Fruit fly (Drosophila melanogaster): Measurements from ENCODE around the gene CG33286.

Gene CG33286

DNA sequence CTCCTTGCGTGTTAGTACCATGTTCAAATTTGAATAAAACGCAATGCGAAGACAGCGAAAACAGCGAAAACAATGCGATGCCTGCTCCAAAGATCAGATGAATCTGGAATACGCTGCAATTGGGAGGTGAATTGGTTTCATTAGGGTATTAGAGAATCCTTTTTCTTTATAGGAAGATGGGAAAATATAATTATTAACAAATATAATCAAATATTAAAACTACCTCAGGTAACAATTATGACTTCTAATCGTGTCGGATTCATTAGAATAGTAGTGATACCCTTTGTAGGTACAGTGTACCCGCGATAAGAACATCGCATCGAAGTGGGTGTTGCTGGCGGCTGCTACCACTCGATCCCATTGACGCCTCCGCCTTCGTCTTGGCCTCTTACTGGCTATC, 13.4 kb upstream of the CG33286 start:
- TF ChIP-seq dl (GFP tag; optimal IDR thresholded peaks at IDR 0.05; ENCODE audit: insufficient read depth in 1 of 2, partially characterized antibody in 2 of 2) (no peak), CrebA (GFP tag; optimal IDR thresholded peaks at IDR 0.05; ENCODE audit: borderline replicate concordance) (no peak), rgr (GFP tag; optimal IDR thresholded peaks at IDR 0.05) (peak; percentile 5), fru (GFP tag; optimal IDR thresholded peaks at IDR 0.05) (peak; percentile 14), Sp1 (GFP tag; optimal IDR thresholded peaks at IDR 0.05) (no peak), foxo (GFP tag; optimal IDR thresholded peaks at IDR 0.05) (peak in 1 of 2 experiments; percentile 23), h (GFP tag; optimal IDR thresholded peaks at IDR 0.05) (peak; percentile 24), sv (GFP tag; optimal IDR thresholded peaks at IDR 0.05) (no peak), HLH106 (tag; optimal IDR thresholded peaks at IDR 0.05) (peak; percentile 23), dsf (GFP tag; optimal IDR thresholded peaks at IDR 0.05; ENCODE audit: borderline replicate concordance) (no peak), CG9705 (GFP tag; optimal IDR thresholded peaks at IDR 0.05) (no peak), Abd-B (GFP tag; optimal IDR thresholded peaks at IDR 0.05) (no peak), tai (GFP tag; optimal IDR thresholded peaks at IDR 0.05) (no peak), psq (GFP tag; optimal IDR thresholded peaks at IDR 0.05) (peak; percentile 4)

dm6 chr3L:20986929-20987363, 12.4 kb upstream of the CG33286 start:
- no peak for TF ChIP-seq Dif (GFP tag; optimal IDR thresholded peaks at IDR 0.05; ENCODE audit: partially characterized antibody)
- peak; percentile 65 for TF ChIP-seq Sp1 (GFP tag; optimal IDR thresholded peaks at IDR 0.05)
- TF ChIP-seq psq (GFP tag; optimal IDR thresholded peaks at IDR 0.05): peak; percentile 27
- TF ChIP-seq dmrt93B (GFP tag; optimal IDR thresholded peaks at IDR 0.05): peak; percentile 1
- TF ChIP-seq GATAd (GFP tag; optimal IDR thresholded peaks at IDR 0.05): no peak
- TF ChIP-seq HLH106 (tag; optimal IDR thresholded peaks at IDR 0.05): peak; percentile 52
- TF ChIP-seq foxo (GFP tag; optimal IDR thresholded peaks at IDR 0.05): peak in 1 of 2 experiments; percentile 49
- TF ChIP-seq rgr (GFP tag; optimal IDR thresholded peaks at IDR 0.05): peak; percentile 13
- TF ChIP-seq OdsH (GFP tag; optimal IDR thresholded peaks at IDR 0.05): peak; percentile 26
- TF ChIP-seq woc (GFP tag; optimal IDR thresholded peaks at IDR 0.05): no peak
- TF ChIP-seq br (GFP tag; optimal IDR thresholded peaks at IDR 0.05): no peak
- no peak for TF ChIP-seq CG32264 (GFP tag; optimal IDR thresholded peaks at IDR 0.05)
- TF ChIP-seq lola (GFP tag; optimal IDR thresholded peaks at IDR 0.05): no peak
- TF ChIP-seq Hnf4 (GFP tag; optimal IDR thresholded peaks at IDR 0.05): no peak
- TF ChIP-seq brk (GFP tag; optimal IDR thresholded peaks at IDR 0.05): no peak

DNA sequence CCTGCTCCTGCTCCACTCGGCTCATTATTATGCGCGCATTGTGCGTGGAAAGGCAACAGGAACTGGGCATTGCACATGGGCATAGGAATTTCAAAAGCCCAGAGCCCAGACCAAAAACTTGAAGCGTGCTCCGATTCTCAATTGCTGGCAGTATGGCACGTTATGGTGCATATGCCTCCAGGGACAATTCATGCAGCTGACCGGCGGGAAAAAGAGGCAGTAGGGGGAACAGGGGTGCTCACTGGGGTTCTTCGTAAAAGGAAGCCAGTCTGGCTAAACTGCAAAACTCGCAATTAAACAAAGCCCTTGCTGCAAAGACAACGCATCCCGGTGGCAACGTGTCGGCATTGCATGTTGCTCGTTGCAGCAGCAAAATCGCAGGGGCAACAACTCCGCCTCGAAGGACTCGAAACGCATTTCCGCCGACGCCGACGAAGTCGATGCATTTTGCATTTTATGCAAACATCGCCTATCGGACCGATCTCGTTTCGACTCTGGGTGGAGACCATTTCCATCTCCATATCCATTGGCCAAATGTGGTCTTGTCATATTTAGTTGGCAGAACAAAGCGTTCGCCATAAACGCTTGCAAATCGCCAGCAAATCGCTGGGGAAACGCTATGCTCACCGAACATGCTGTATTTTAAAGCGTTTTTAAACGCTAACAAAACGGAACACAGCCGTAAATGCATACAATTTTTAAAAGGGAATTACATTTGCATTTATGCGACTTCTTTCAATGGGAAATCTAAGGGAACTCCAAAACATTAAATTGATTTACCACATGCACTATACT, 10.1 kb upstream of the CG33286 start:
- TF ChIP-seq brk (GFP tag; optimal IDR thresholded peaks at IDR 0.05): peak; percentile 13
- TF ChIP-seq psq (GFP tag; optimal IDR thresholded peaks at IDR 0.05): peak; percentile 30
- peak; percentile 27 for TF ChIP-seq br (GFP tag; optimal IDR thresholded peaks at IDR 0.05)
- TF ChIP-seq Mio (GFP tag; optimal IDR thresholded peaks at IDR 0.05): no peak

DNA sequence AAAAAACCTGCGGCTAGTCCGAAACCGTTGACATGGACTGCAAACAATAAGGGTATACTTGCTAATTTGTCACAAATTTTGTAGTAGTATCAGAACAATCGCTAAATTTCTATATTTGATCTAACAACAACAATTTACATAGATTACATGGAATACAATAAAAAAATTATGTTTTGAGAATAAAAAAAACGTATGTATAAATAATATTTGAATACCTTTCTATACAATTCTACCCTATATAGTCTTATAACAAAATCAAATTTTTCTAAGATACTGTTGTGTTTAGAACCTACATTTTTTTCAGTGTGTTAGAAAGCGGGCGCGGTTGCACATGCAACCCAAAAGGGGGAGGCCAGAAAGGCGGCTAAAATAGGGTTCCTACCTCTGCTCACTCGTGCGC, 8.8 kb upstream of the CG33286 start:
- no peak for TF ChIP-seq dmrt93B (GFP tag; optimal IDR thresholded peaks at IDR 0.05)
- TF ChIP-seq HLH106 (tag; optimal IDR thresholded peaks at IDR 0.05): peak; percentile 29
- peak; percentile 14 for TF ChIP-seq rgr (GFP tag; optimal IDR thresholded peaks at IDR 0.05)
- peak; percentile 19 for TF ChIP-seq h (GFP tag; optimal IDR thresholded peaks at IDR 0.05)
- peak; percentile 33 for TF ChIP-seq Sp1 (GFP tag; optimal IDR thresholded peaks at IDR 0.05)
- no peak for TF ChIP-seq brk (GFP tag; optimal IDR thresholded peaks at IDR 0.05)
- TF ChIP-seq tai (GFP tag; optimal IDR thresholded peaks at IDR 0.05): no peak
- TF ChIP-seq CrebA (GFP tag; optimal IDR thresholded peaks at IDR 0.05; ENCODE audit: borderline replicate concordance): no peak
- TF ChIP-seq fru (GFP tag; optimal IDR thresholded peaks at IDR 0.05): peak; percentile 44
- no peak for TF ChIP-seq Dif (GFP tag; optimal IDR thresholded peaks at IDR 0.05; ENCODE audit: partially characterized antibody)
- TF ChIP-seq Mio (GFP tag; optimal IDR thresholded peaks at IDR 0.05): no peak
- no peak for TF ChIP-seq sage (GFP tag; optimal IDR thresholded peaks at IDR 0.05)
- no peak for TF ChIP-seq CG9705 (GFP tag; optimal IDR thresholded peaks at IDR 0.05)
- TF ChIP-seq dl (GFP tag; optimal IDR thresholded peaks at IDR 0.05; ENCODE audit: insufficient read depth in 1 of 2, partially characterized antibody in 2 of 2): no peak
- TF ChIP-seq dsf (GFP tag; optimal IDR thresholded peaks at IDR 0.05; ENCODE audit: borderline replicate concordance): no peak
- TF ChIP-seq Abd-B (GFP tag; optimal IDR thresholded peaks at IDR 0.05): no peak
- no peak for TF ChIP-seq sv (GFP tag; optimal IDR thresholded peaks at IDR 0.05)
- no peak for TF ChIP-seq Dfd (GFP tag; optimal IDR thresholded peaks at IDR 0.05)
- TF ChIP-seq foxo (GFP tag; optimal IDR thresholded peaks at IDR 0.05): peak in 1 of 2 experiments; percentile 38
- no peak for TF ChIP-seq GATAd (GFP tag; optimal IDR thresholded peaks at IDR 0.05)
- no peak for TF ChIP-seq psq (GFP tag; optimal IDR thresholded peaks at IDR 0.05)
- TF ChIP-seq br (GFP tag; optimal IDR thresholded peaks at IDR 0.05): no peak
- TF ChIP-seq CG32264 (GFP tag; optimal IDR thresholded peaks at IDR 0.05): no peak
- TF ChIP-seq woc (GFP tag; optimal IDR thresholded peaks at IDR 0.05): no peak
- no peak for TF ChIP-seq usp (GFP tag; optimal IDR thresholded peaks at IDR 0.05)
- peak; percentile 16 for TF ChIP-seq ey (GFP tag; optimal IDR thresholded peaks at IDR 0.05)
- no peak for TF ChIP-seq Hnf4 (GFP tag; optimal IDR thresholded peaks at IDR 0.05)
- TF ChIP-seq pan (optimal IDR thresholded peaks at IDR 0.05): no peak

Data from whole organism, wandering third instar larva.